Worm (Caenorhabditis elegans) whole organism, late embryonic: Measurements from ENCODE around the gene F44D12.2.

Experiments used
- C08G9.2 ChIP-seq: sonication (generic microtip); optimal IDR thresholded peaks from 2 replicates; lab custom pipeline; 2016; ENCODE audit warnings: mild to moderate bottlenecking, missing genetic modification characterization, moderate library complexity, missing compliant biosample characterization
- C38D4.7 ChIP-seq: fragments of 200-800 bp; sonication (Bioruptor generic); optimal IDR thresholded peaks from 2 replicates; lab custom pipeline; 2018; ENCODE audit warnings: mild to moderate bottlenecking, missing genetic modification characterization, moderate library complexity, missing compliant biosample characterization
- F13H6.1 ChIP-seq: sonication (generic microtip); optimal IDR thresholded peaks from 2 replicates; lab custom pipeline; 2016; ENCODE audit warnings: missing genetic modification characterization, missing compliant biosample characterization
- K02D7.2 ChIP-seq: sonication (generic microtip); optimal IDR thresholded peaks from 2 replicates; lab custom pipeline; 2017; ENCODE audit warnings: mild to moderate bottlenecking, missing genetic modification characterization, missing compliant biosample characterization
- K09A11.1 ChIP-seq: sonication (generic microtip); optimal IDR thresholded peaks from 2 replicates; lab custom pipeline; 2017; ENCODE audit warnings: antibody characterized with exemption, mild to moderate bottlenecking, missing genetic modification characterization, missing compliant biosample characterization; ENCODE audit not compliant: insufficient read depth
- T23F11.4 ChIP-seq: fragments of 200-800 bp; sonication (Bioruptor generic); optimal IDR thresholded peaks from 2 replicates; lab custom pipeline; 2018; ENCODE audit warnings: mild to moderate bottlenecking, missing genetic modification characterization, missing compliant biosample characterization
- Y22D7AL.16 ChIP-seq: sonication (generic microtip); optimal IDR thresholded peaks from 2 replicates; lab custom pipeline; 2016; ENCODE audit warnings: missing genetic modification characterization, missing compliant biosample characterization
- ahr-1 ChIP-seq: sonication (generic microtip); optimal IDR thresholded peaks from 2 replicates; lab custom pipeline; 2016; ENCODE audit warnings: missing genetic modification characterization, missing compliant biosample characterization
- ama-1 ChIP-seq: fragments of 150-350 bp; optimal IDR thresholded peaks from 2 replicates; lab custom pipeline; 2014
- ceh-14 ChIP-seq: sonication (generic microtip); optimal IDR thresholded peaks from 2 replicates; lab custom pipeline; 2016; ENCODE audit warnings: missing genotype, missing genetic modification characterization, missing compliant biosample characterization
- ceh-19 ChIP-seq: fragments of 200-800 bp; sonication (Bioruptor generic); optimal IDR thresholded peaks from 2 replicates; lab custom pipeline; 2018; ENCODE audit warnings: mild to moderate bottlenecking, missing genetic modification characterization, missing compliant biosample characterization
- ceh-24 ChIP-seq: sonication (generic microtip); optimal IDR thresholded peaks from 2 replicates; lab custom pipeline; 2016; ENCODE audit warnings: mild to moderate bottlenecking, missing genetic modification characterization, missing compliant biosample characterization
- ceh-31 ChIP-seq: sonication (generic microtip); optimal IDR thresholded peaks from 2 replicates; lab custom pipeline; 2016; ENCODE audit warnings: missing genetic modification characterization, missing compliant biosample characterization
- ceh-45 ChIP-seq: fragments of 200-800 bp; sonication (Bioruptor generic); IDR thresholded peaks from 2 replicates; pipeline ENCODE4 v1.3.6; 2022; ENCODE audit warnings: missing genetic modification reagents, missing genetic modification characterization, missing compliant biosample characterization
- ceh-48 ChIP-seq: sonication (generic microtip); optimal IDR thresholded peaks from 2 replicates; lab custom pipeline; 2016; ENCODE audit warnings: missing genetic modification characterization, inconsistent platforms, missing compliant biosample characterization
- ceh-6 ChIP-seq: fragments of 200-800 bp; sonication (Bioruptor generic); optimal IDR thresholded peaks from 2 replicates; lab custom pipeline; 2018; ENCODE audit warnings: mild to moderate bottlenecking, missing genetic modification characterization, missing compliant biosample characterization
- ceh-9 ChIP-seq: sonication (generic microtip); optimal IDR thresholded peaks from 2 replicates; lab custom pipeline; 2016; ENCODE audit warnings: mild to moderate bottlenecking, missing genetic modification characterization, inconsistent platforms, missing compliant biosample characterization
- dmd-4 ChIP-seq: sonication (generic microtip); optimal IDR thresholded peaks from 2 replicates; lab custom pipeline; 2016; ENCODE audit warnings: borderline replicate concordance, missing genetic modification characterization, missing compliant biosample characterization
- dve-1 ChIP-seq: sonication (generic microtip); optimal IDR thresholded peaks from 2 replicates; lab custom pipeline; 2017; ENCODE audit warnings: antibody characterized with exemption, mild to moderate bottlenecking, missing genetic modification characterization, missing compliant biosample characterization
- elt-2 ChIP-seq: sonication (generic microtip); optimal IDR thresholded peaks from 2 replicates; lab custom pipeline; 2016; ENCODE audit warnings: missing genetic modification reagents, missing genetic modification characterization, missing compliant biosample characterization
- elt-4 ChIP-seq: sonication (generic microtip); optimal IDR thresholded peaks from 2 replicates; lab custom pipeline; 2016; ENCODE audit warnings: missing genetic modification characterization, missing compliant biosample characterization
- eyg-1 ChIP-seq: sonication (generic microtip); optimal IDR thresholded peaks from 2 replicates; lab custom pipeline; 2016; ENCODE audit warnings: missing genotype, missing genetic modification characterization, missing compliant biosample characterization
- fkh-6 ChIP-seq: sonication (generic microtip); optimal IDR thresholded peaks from 2 replicates; lab custom pipeline; 2016; ENCODE audit warnings: missing genetic modification characterization, missing compliant biosample characterization
- gmeb-2 ChIP-seq: sonication (generic microtip); optimal IDR thresholded peaks from 2 replicates; lab custom pipeline; 2016; ENCODE audit warnings: missing genetic modification characterization, inconsistent platforms, missing compliant biosample characterization
- hlh-6 ChIP-seq: sonication (generic microtip); optimal IDR thresholded peaks from 2 replicates; lab custom pipeline; 2016; ENCODE audit warnings: missing genotype, missing genetic modification characterization, missing compliant biosample characterization
- hlh-8 ChIP-seq: sonication (generic microtip); optimal IDR thresholded peaks from 2 replicates; lab custom pipeline; 2016; ENCODE audit warnings: missing genotype, missing genetic modification characterization, missing compliant biosample characterization
- lin-11 ChIP-seq: fragments of 200-800 bp; sonication (Bioruptor generic); optimal IDR thresholded peaks from 2 replicates; lab custom pipeline; 2018; ENCODE audit warnings: mild to moderate bottlenecking, missing genetic modification characterization, missing compliant biosample characterization
- nfya-1 ChIP-seq: sonication (generic microtip); optimal IDR thresholded peaks from 2 replicates; lab custom pipeline; 2017; ENCODE audit warnings: missing genetic modification characterization, mild to moderate bottlenecking, missing compliant biosample characterization, antibody characterized with exemption, moderate library complexity
- nhr-232 ChIP-seq: sonication (generic microtip); optimal IDR thresholded peaks from 2 replicates; lab custom pipeline; 2016; ENCODE audit warnings: missing genetic modification characterization, missing compliant biosample characterization
- odd-2 ChIP-seq: sonication (generic microtip); optimal IDR thresholded peaks from 2 replicates; lab custom pipeline; 2017; ENCODE audit warnings: antibody characterized with exemption, mild to moderate bottlenecking, missing genetic modification characterization, missing compliant biosample characterization
- pag-3 ChIP-seq: sonication (generic microtip); optimal IDR thresholded peaks from 2 replicates; lab custom pipeline; 2016; ENCODE audit warnings: missing compliant biosample characterization, missing genetic modification characterization, borderline replicate concordance
- pha-2 ChIP-seq: sonication (generic microtip); optimal IDR thresholded peaks from 2 replicates; lab custom pipeline; 2017; ENCODE audit warnings: mild to moderate bottlenecking, missing genetic modification characterization, missing compliant biosample characterization
- pha-4 ChIP-seq: fragments of 150-350 bp; optimal IDR thresholded peaks from 2 replicates; lab custom pipeline; 2018; ENCODE audit warnings: missing biosample characterization, missing genetic modification reagents, missing genetic modification characterization
- pqm-1 ChIP-seq: sonication (generic microtip); optimal IDR thresholded peaks from 2 replicates; lab custom pipeline; 2016; ENCODE audit warnings: missing genetic modification characterization, missing compliant biosample characterization
- pros-1 ChIP-seq: fragments of 150-350 bp; optimal IDR thresholded peaks from 2 replicates; lab custom pipeline; 2014; ENCODE audit warnings: missing biosample characterization, missing genetic modification reagents, missing genetic modification characterization
- ref-2 ChIP-seq: sonication (generic microtip); optimal IDR thresholded peaks from 2 replicates; lab custom pipeline; 2016; ENCODE audit warnings: missing genetic modification characterization, missing compliant biosample characterization
- rnt-1 ChIP-seq: sonication (generic microtip); optimal IDR thresholded peaks from 2 replicates; lab custom pipeline; 2016; ENCODE audit warnings: missing genetic modification characterization, missing compliant biosample characterization
- sdc-2 ChIP-seq: sonication (generic microtip); optimal IDR thresholded peaks from 2 replicates; lab custom pipeline; 2016; ENCODE audit warnings: missing genotype, missing genetic modification characterization, missing compliant biosample characterization
- sox-2 ChIP-seq: fragments of 200-800 bp; sonication (Bioruptor generic); IDR thresholded peaks from 2 replicates; pipeline ENCODE4 v1.3.6; 2022; ENCODE audit warnings: missing genetic modification reagents, missing genetic modification characterization, missing compliant biosample characterization
- sox-4 ChIP-seq: sonication (generic microtip); optimal IDR thresholded peaks from 2 replicates; lab custom pipeline; 2017; ENCODE audit warnings: mild to moderate bottlenecking, missing genetic modification characterization, inconsistent platforms, missing compliant biosample characterization
- tbx-2 ChIP-seq: sonication (generic microtip); optimal IDR thresholded peaks from 2 replicates; lab custom pipeline; 2016; ENCODE audit warnings: missing genetic modification characterization, missing compliant biosample characterization
- tbx-7 ChIP-seq: sonication (generic microtip); optimal IDR thresholded peaks from 2 replicates; lab custom pipeline; 2016; ENCODE audit warnings: missing genotype, missing genetic modification characterization, missing compliant biosample characterization
- unc-3 ChIP-seq, 2 experiments: fragments of 200-800 bp in 1 of 2; sonication (Bioruptor generic) in 1 of 2; sonication (generic microtip) in 1 of 2; conservative IDR thresholded peaks in 1 of 2; optimal IDR thresholded peaks in 1 of 2; 2 replicates each; pipeline versions ENCODE4 v1.3.6 to Lab custom; 2016 to 2022; ENCODE audit warnings: missing compliant biosample characterization in 2 of 2, missing genetic modification characterization in 2 of 2, missing genetic modification reagents in 1 of 2
- unc-86 ChIP-seq: sonication (generic microtip); optimal IDR thresholded peaks from 2 replicates; lab custom pipeline; 2016; ENCODE audit warnings: missing genetic modification characterization, missing compliant biosample characterization

The F44D12.2 gene

ce11 chrIV:10026129-10026528, 8.6 kb upstream of the F44D12.2 start:
- TF ChIP-seq pqm-1 (tag; lab: Kevin White, UChicago) (no peak), elt-2 (no peak), T23F11.4 (GFP tag; lab: Kevin White, UChicago) (no peak), dve-1 (tag; lab: Kevin White, UChicago) (no peak), fkh-6 (tag; lab: Kevin White, UChicago) (no peak), ceh-48 (no peak), Y22D7AL.16 (no peak), unc-3 (GFP tag; conservative IDR thresholded peaks at IDR 0.05; lab: Robert Waterston, UW) (no peak), unc-3 (tag; optimal IDR thresholded peaks at IDR 0.05; lab: Kevin White, UChicago) (no peak), pha-2 (tag; lab: Kevin White, UChicago) (no peak), ceh-45 (GFP tag; lab: Robert Waterston, UW) (no peak), tbx-7 (no peak), eyg-1 (no peak)

ce11 chrIV:10022991-10023390, 5.5 kb upstream of the F44D12.2 start, which contains the start of gene F44D12.8:
F44D12.8 (plus strand) TSS chrIV:10023291.
- TF ChIP-seq ceh-24 (tag; lab: Kevin White, UChicago) (no peak), rnt-1 (no peak), F13H6.1 (tag; lab: Kevin White, UChicago) (no peak), ref-2 (no peak), ceh-45 (GFP tag; lab: Robert Waterston, UW) (no peak), elt-2 (no peak), ceh-6 (GFP tag; lab: Kevin White, UChicago) (no peak), C38D4.7 (GFP tag; lab: Kevin White, UChicago) (no peak), ama-1 (lab: Kevin White, UChicago) (no peak)

ce11 chrIV:10021283-10021682, 3.8 kb upstream of the F44D12.2 start, which contains the start of gene F44D12.19:
F44D12.19 (plus strand) TSS chrIV:10021583.
- no peak for TF ChIP-seq Y22D7AL.16
- no peak for TF ChIP-seq C38D4.7 (GFP tag; lab: Kevin White, UChicago)
- no peak for TF ChIP-seq hlh-8
- no peak for TF ChIP-seq odd-2
- no peak for TF ChIP-seq ama-1 (lab: Kevin White, UChicago)
- no peak for TF ChIP-seq sox-4 (tag; lab: Kevin White, UChicago)
- no peak for TF ChIP-seq nfya-1 (tag; lab: Kevin White, UChicago)
- no peak for TF ChIP-seq K02D7.2 (tag; lab: Kevin White, UChicago)
- TF ChIP-seq sdc-2 (tag; lab: Kevin White, UChicago) = no peak
- TF ChIP-seq unc-86 (tag; lab: Kevin White, UChicago) = no peak
- no peak for TF ChIP-seq pha-4 (tag; lab: Kevin White, UChicago)
- TF ChIP-seq pros-1 (tag; lab: Kevin White, UChicago) = no peak
- no peak for TF ChIP-seq ceh-14
- no peak for TF ChIP-seq tbx-2 (tag; lab: Kevin White, UChicago)
- no peak for TF ChIP-seq elt-2
- TF ChIP-seq ceh-31 (tag; lab: Kevin White, UChicago) = no peak
- TF ChIP-seq ceh-6 (GFP tag; lab: Kevin White, UChicago) = no peak
- TF ChIP-seq gmeb-2 = no peak

- TF ChIP-seq tbx-7 (no peak), elt-2 (no peak), ceh-19 (GFP tag; lab: Kevin White, UChicago) (no peak), ceh-9 (no peak), pag-3 (tag; lab: Kevin White, UChicago) (no peak), ceh-31 (tag; lab: Kevin White, UChicago) (no peak), lin-11 (tag; lab: Kevin White, UChicago) (no peak), K09A11.1 (no peak), ahr-1 (tag; lab: Kevin White, UChicago) (no peak), elt-4 (no peak), dmd-4 (no peak), C08G9.2 (tag; lab: Kevin White, UChicago) (no peak), ceh-14 (no peak), hlh-6 (tag; lab: Kevin White, UChicago) (no peak), pros-1 (tag; lab: Kevin White, UChicago) (no peak), sdc-2 (tag; lab: Kevin White, UChicago) (no peak), nhr-232 (tag; lab: Kevin White, UChicago) (no peak), Y22D7AL.16 (no peak), sox-4 (tag; lab: Kevin White, UChicago) (no peak), sox-2 (GFP tag; lab: Robert Waterston, UW) (no peak)
Measured at ce11 chrIV:10016977-10017376, 556 bp downstream of the F44D12.2 start, which contains the start of gene ent-7. ent-7 (plus strand) TSS chrIV:10017277.
